Fruit fly (Drosophila melanogaster): Measurements from ENCODE around the gene RhoGAP68F.
A peak's percentile ranks its signal among the peaks of the same experiment; 100 is the strongest.

RhoGAP68F gene

dm6 chr3L:12124138-12124583 lies 14.5 kb upstream of the RhoGAP68F start (continued):
- TF ChIP-seq inv (GFP tag; IDR thresholded peaks at IDR 0.05; ENCODE audit: partially characterized antibody) = no peak
- TF ChIP-seq dpn (GFP tag; optimal IDR thresholded peaks at IDR 0.05) = no peak
- TF ChIP-seq HLH3B (GFP tag; IDR thresholded peaks at IDR 0.05) = no peak
- peak; percentile 9 for TF ChIP-seq CG14710 (tag; optimal IDR thresholded peaks at IDR 0.05)
- TF ChIP-seq Dek (tag; optimal IDR thresholded peaks at IDR 0.05) = peak; percentile 21
- no peak for TF ChIP-seq CG31441 (GFP tag; IDR thresholded peaks at IDR 0.05)
- TF ChIP-seq ash1 (GFP tag; optimal IDR thresholded peaks at IDR 0.05) = peak; percentile 47
- no peak for TF ChIP-seq tio (GFP tag; optimal IDR thresholded peaks at IDR 0.05)
- TF ChIP-seq salm (tag; optimal IDR thresholded peaks at IDR 0.05) = peak; percentile 43
- no peak for TF ChIP-seq wor (GFP tag; IDR thresholded peaks at IDR 0.05)
- peak; percentile 60 for TF ChIP-seq sens (GFP tag)
- peak; percentile 60 for TF ChIP-seq MESR4 (GFP tag; optimal IDR thresholded peaks at IDR 0.05)
- no peak for TF ChIP-seq CG1792 (GFP tag; optimal IDR thresholded peaks at IDR 0.05)
- TF ChIP-seq Dref (GFP tag; IDR thresholded peaks at IDR 0.05) = peak; percentile 34; the same call in 1 of the 2 replicates
- no peak for TF ChIP-seq Atf3 (GFP tag; optimal IDR thresholded peaks at IDR 0.05)
- no peak for TF ChIP-seq btn (GFP tag; optimal IDR thresholded peaks at IDR 0.05)
- no peak for TF ChIP-seq slou (GFP tag; optimal IDR thresholded peaks at IDR 0.05)
- TF ChIP-seq CG9876 (GFP tag; optimal IDR thresholded peaks at IDR 0.05) = no peak
- TF ChIP-seq ara (GFP tag; IDR thresholded peaks at IDR 0.05) = 0 out of 2 replicates have a peak, but pooled peaks have one; percentile 23
- no peak for TF ChIP-seq Trl (optimal IDR thresholded peaks at IDR 0.05)
- no peak for TF ChIP-seq Trl (GFP tag; optimal IDR thresholded peaks at IDR 0.05)
- no peak for TF ChIP-seq cas (GFP tag; IDR thresholded peaks at IDR 0.05)
- TF ChIP-seq vvl (GFP tag; IDR thresholded peaks at IDR 0.05) = peak; percentile 72
- no peak for TF ChIP-seq CG12942 (GFP tag; optimal IDR thresholded peaks at IDR 0.05)
- no peak for TF ChIP-seq CG18262 (tag; optimal IDR thresholded peaks at IDR 0.05)
- TF ChIP-seq CG11560 (tag; IDR thresholded peaks at IDR 0.05) = no peak
- TF ChIP-seq CG11085 (GFP tag; IDR thresholded peaks at IDR 0.05) = no peak
- peak in 1 of 2 experiments; percentile 1 for TF ChIP-seq insv (GFP tag; optimal IDR thresholded peaks at IDR 0.05)
- TF ChIP-seq grau (tag; optimal IDR thresholded peaks at IDR 0.05) = peak; percentile 36
- no peak for TF ChIP-seq CG7271 (tag; optimal IDR thresholded peaks at IDR 0.05)
- no peak for TF ChIP-seq aop (GFP tag; IDR thresholded peaks at IDR 0.05)
- no peak for TF ChIP-seq grn (GFP tag; optimal IDR thresholded peaks at IDR 0.05)
- no peak for TF ChIP-seq Hsf (GFP tag; optimal IDR thresholded peaks at IDR 0.05)
- no peak for TF ChIP-seq da (GFP tag; optimal IDR thresholded peaks at IDR 0.05)
- no peak for TF ChIP-seq fd96Cb (tag; optimal IDR thresholded peaks at IDR 0.05)
- 0 out of 3 replicates have a peak, but pooled peaks have one; percentile 46 for TF ChIP-seq Optix (GFP tag; IDR thresholded peaks at IDR 0.05)
- peak; percentile 4 for TF ChIP-seq CG4328 (GFP tag; optimal IDR thresholded peaks at IDR 0.05)
- no peak for TF ChIP-seq CG16815 (GFP tag; optimal IDR thresholded peaks at IDR 0.05)
- peak; percentile 93 for TF ChIP-seq HmgZ (tag; optimal IDR thresholded peaks at IDR 0.05)
- TF ChIP-seq C15 (GFP tag; IDR thresholded peaks at IDR 0.05) = no peak
- no peak for TF ChIP-seq Hr51 (GFP tag; optimal IDR thresholded peaks at IDR 0.05)
- no peak for TF ChIP-seq sim (GFP tag; IDR thresholded peaks at IDR 0.05)
- TF ChIP-seq zfh1 (GFP tag; IDR thresholded peaks at IDR 0.05) = no peak
- no peak for TF ChIP-seq Ets65A (GFP tag)
- TF ChIP-seq Xrp1 (GFP tag; IDR thresholded peaks at IDR 0.05) = no peak
- TF ChIP-seq cad (GFP tag; optimal IDR thresholded peaks at IDR 0.05) = no peak
- TF ChIP-seq CG1602 (GFP tag; optimal IDR thresholded peaks at IDR 0.05) = no peak
- no peak for TF ChIP-seq CG12744 (GFP tag; optimal IDR thresholded peaks at IDR 0.05)
- TF ChIP-seq CG18619 (GFP tag; optimal IDR thresholded peaks at IDR 0.05) = no peak
- no peak for TF ChIP-seq prd (optimal IDR thresholded peaks at IDR 0.05)
- TF ChIP-seq prd (GFP tag; IDR thresholded peaks at IDR 0.05) = no peak
- TF ChIP-seq lola (GFP tag; optimal IDR thresholded peaks at IDR 0.05) = no peak
- TF ChIP-seq wek (GFP tag; optimal IDR thresholded peaks at IDR 0.05) = peak; percentile 60

All from whole organism, embryonic.